Fruit fly (Drosophila melanogaster) whole organism, adult: ENCODE data around the gene CG33514.

Experiments used
- CG11617 ChIP-seq: fragments of 200-800 bp; sonication (Bioruptor generic); optimal IDR thresholded peaks from 2 replicates; lab custom pipeline; 2017; ENCODE audit warnings: mild to moderate bottlenecking, missing biosample characterization, missing genetic modification reagents, missing genetic modification characterization
- CG12768 ChIP-seq: fragments of 200-800 bp; sonication (Bioruptor generic); optimal IDR thresholded peaks from 2 replicates; lab custom pipeline; 2017; ENCODE audit warnings: missing biosample characterization, missing genetic modification characterization, mild to moderate bottlenecking, moderate library complexity, missing genetic modification reagents
- CG14711 ChIP-seq: fragments of 200-800 bp; sonication (Bioruptor generic); optimal IDR thresholded peaks from 2 replicates; lab custom pipeline; 2018; ENCODE audit warnings: missing biosample characterization, mild to moderate bottlenecking, missing genetic modification characterization, moderate library complexity
- CG1620 ChIP-seq: fragments of 200-800 bp; sonication (Bioruptor generic); optimal IDR thresholded peaks from 2 replicates; lab custom pipeline; 2016; ENCODE audit warnings: missing biosample characterization, missing genetic modification characterization
- CG33017 ChIP-seq: fragments of 200-800 bp; sonication (Bioruptor generic); optimal IDR thresholded peaks from 2 replicates; lab custom pipeline; 2018; ENCODE audit warnings: missing biosample characterization, mild to moderate bottlenecking, missing genetic modification characterization, moderate library complexity
- CG7045 ChIP-seq: fragments of 200-800 bp; sonication (Bioruptor generic); optimal IDR thresholded peaks from 2 replicates; lab custom pipeline; 2017; ENCODE audit warnings: missing biosample characterization, mild to moderate bottlenecking, missing genetic modification characterization
- CG7101 ChIP-seq: fragments of 200-800 bp; sonication (Bioruptor generic); optimal IDR thresholded peaks from 2 replicates; lab custom pipeline; 2018; ENCODE audit warnings: missing biosample characterization, mild to moderate bottlenecking, missing genetic modification characterization, moderate library complexity
- Clk ChIP-seq: fragments of 200-800 bp; sonication (Bioruptor generic); optimal IDR thresholded peaks from 2 replicates; lab custom pipeline; 2017; ENCODE audit warnings: missing biosample characterization, missing genetic modification characterization
- Crg-1 ChIP-seq: fragments of 200-800 bp; sonication (Bioruptor generic); optimal IDR thresholded peaks from 2 replicates; lab custom pipeline; 2016; ENCODE audit warnings: missing biosample characterization, missing genetic modification characterization
- Hr96 ChIP-seq: fragments of 200-800 bp; sonication (Bioruptor generic); optimal IDR thresholded peaks from 2 replicates; lab custom pipeline; 2016; ENCODE audit warnings: missing biosample characterization, missing genetic modification characterization
- Mnt ChIP-seq: fragments of 200-800 bp; sonication (Bioruptor generic); optimal IDR thresholded peaks from 2 replicates; lab custom pipeline; 2016; ENCODE audit warnings: missing biosample characterization, mild to moderate bottlenecking, missing genetic modification characterization
- bab1 ChIP-seq: fragments of 200-800 bp; sonication (Bioruptor generic); optimal IDR thresholded peaks from 3 replicates; lab custom pipeline; 2019; ENCODE audit warnings: missing biosample characterization, mild to moderate bottlenecking, missing genetic modification characterization, moderate library complexity
- cic ChIP-seq: fragments of 200-800 bp; sonication (Bioruptor generic); optimal IDR thresholded peaks from 2 replicates; lab custom pipeline; 2017; ENCODE audit warnings: missing biosample characterization, mild to moderate bottlenecking, missing genetic modification characterization, moderate library complexity
- cnc ChIP-seq, 2 experiments: fragments of >200 bp; optimal IDR thresholded peaks; 2 replicates each; lab custom pipeline; 2017
- kay ChIP-seq: fragments of 200-800 bp; sonication (Bioruptor generic); peaks from one replicate; lab custom pipeline; 2016; ENCODE audit warnings: missing biosample characterization, missing genetic modification characterization, borderline replicate concordance
- ovo ChIP-seq: fragments of 200-800 bp; sonication (Bioruptor generic); optimal IDR thresholded peaks from 2 replicates; lab custom pipeline; 2016; ENCODE audit warnings: missing biosample characterization, missing genetic modification characterization
- pad ChIP-seq: fragments of 200-800 bp; sonication (Bioruptor generic); optimal IDR thresholded peaks from 3 replicates; lab custom pipeline; 2017; ENCODE audit warnings: missing biosample characterization, missing genetic modification characterization, mild to moderate bottlenecking, moderate library complexity, missing genetic modification reagents
- tj ChIP-seq: fragments of 200-800 bp; sonication (Bioruptor generic); optimal IDR thresholded peaks from 3 replicates; lab custom pipeline; 2017; ENCODE audit warnings: missing biosample characterization, mild to moderate bottlenecking, missing genetic modification characterization, moderate library complexity
- toe ChIP-seq: fragments of 200-800 bp; sonication (Bioruptor generic); optimal IDR thresholded peaks from 2 replicates; lab custom pipeline; 2016; ENCODE audit warnings: missing biosample characterization, missing genetic modification characterization

The CG33514 gene

dm6 chr3L:4352649-4353048 lies 12.6 kb upstream of the CG33514 start:
- TF ChIP-seq ovo (GFP tag; lab: Kevin White, UChicago), result no peak

- TF ChIP-seq CG14711 (tag; lab: Kevin White, UChicago) (no peak), ovo (GFP tag; lab: Kevin White, UChicago) (peak; percentile 38), CG7045 (no peak), CG12768 (GFP tag; lab: Kevin White, UChicago) (no peak)
Measured at dm6 chr3L:4353657-4354075, 11.6 kb upstream of the CG33514 start.

dm6 chr3L:4354898-4355627 lies 10.2 kb upstream of the CG33514 start:
- TF ChIP-seq Clk (GFP tag; lab: Kevin White, UChicago) (no peak), CG1620 (GFP tag; lab: Kevin White, UChicago) (no peak), CG7101 (no peak), kay (GFP tag; lab: Kevin White, UChicago) (peak; percentile 77), tj (GFP tag; lab: Kevin White, UChicago) (no peak), cic (GFP tag; lab: Kevin White, UChicago) (no peak), toe (no peak), CG11617 (GFP tag; lab: Kevin White, UChicago) (peak; percentile 10)

dm6 chr3L:4356986-4357385 lies 8.2 kb upstream of the CG33514 start:
- TF ChIP-seq ovo (GFP tag; lab: Kevin White, UChicago) (no peak), Crg-1 (no peak), bab1 (GFP tag; lab: Kevin White, UChicago) (no peak), Hr96 (no peak), cnc (optimal IDR thresholded peaks at IDR 0.05; lab: Kevin White, UChicago) (no peak), CG7045 (no peak), CG33017 (tag; lab: Kevin White, UChicago) (no peak)

dm6 chr3L:4357705-4358131 lies 7.5 kb upstream of the CG33514 start:
- TF ChIP-seq CG11617 (GFP tag; lab: Kevin White, UChicago) (no peak), CG7101 (peak; percentile 5), cic (GFP tag; lab: Kevin White, UChicago) (peak; percentile 14), ovo (GFP tag; lab: Kevin White, UChicago) (peak; percentile 14)

- TF ChIP-seq tj (GFP tag; lab: Kevin White, UChicago), result peak; percentile 74
- no peak for TF ChIP-seq cnc (optimal IDR thresholded peaks at IDR 0.05; lab: Kevin White, UChicago)
Measured at dm6 chr3L:4359688-4360375, 5.4 kb upstream of the CG33514 start.

DNA sequence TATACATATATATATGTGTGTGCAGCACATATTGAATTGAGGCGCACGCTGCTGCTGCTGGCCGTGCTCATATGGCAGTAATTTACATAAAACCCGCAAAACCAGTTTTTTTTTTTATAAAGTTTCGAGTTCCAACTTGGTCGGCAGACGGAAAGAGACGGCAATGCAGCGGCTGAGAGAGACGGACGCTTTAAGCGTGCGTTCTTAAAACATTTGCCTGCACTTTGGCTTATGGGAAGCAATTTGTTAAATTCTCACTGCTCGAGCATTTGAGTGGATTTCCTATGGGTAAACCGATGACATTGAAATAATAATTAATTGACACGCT lies 4.9 kb upstream of the CG33514 start:
- TF ChIP-seq kay (GFP tag; lab: Kevin White, UChicago), result no peak
- TF ChIP-seq CG12768 (GFP tag; lab: Kevin White, UChicago), result no peak
- TF ChIP-seq tj (GFP tag; lab: Kevin White, UChicago), result peak; percentile 48

DNA sequence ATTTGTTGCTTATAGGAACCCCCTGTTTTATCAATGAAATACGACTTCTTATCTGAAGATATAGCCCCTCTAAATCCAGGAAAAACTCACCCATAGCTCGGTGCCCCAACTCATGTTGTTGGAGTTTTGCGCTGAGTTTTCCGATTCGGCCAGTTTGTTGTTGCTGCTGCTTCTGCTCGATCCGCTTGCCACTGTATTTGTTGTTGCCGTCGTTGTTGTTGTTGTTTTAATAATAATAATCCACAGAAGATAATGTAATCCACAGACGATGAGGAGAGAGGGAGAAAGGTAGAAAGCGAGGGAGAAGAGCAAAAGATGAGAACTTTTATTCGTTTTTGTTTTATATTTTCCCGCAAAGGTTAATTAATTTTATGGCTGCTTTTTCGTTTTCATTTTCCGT lies 2.3 kb upstream of the CG33514 start:
- TF ChIP-seq ovo (GFP tag; lab: Kevin White, UChicago) (no peak), toe (no peak), CG14711 (tag; lab: Kevin White, UChicago) (no peak), Clk (GFP tag; lab: Kevin White, UChicago) (no peak), tj (GFP tag; lab: Kevin White, UChicago) (no peak), CG7045 (no peak), kay (GFP tag; lab: Kevin White, UChicago) (no peak), CG12768 (GFP tag; lab: Kevin White, UChicago) (no peak), CG11617 (GFP tag; lab: Kevin White, UChicago) (no peak), cnc (optimal IDR thresholded peaks at IDR 0.05; lab: Kevin White, UChicago) (no peak), pad (GFP tag; lab: Kevin White, UChicago) (no peak), Hr96 (no peak), Crg-1 (no peak), cic (GFP tag; lab: Kevin White, UChicago) (no peak), Mnt (GFP tag; lab: Kevin White, UChicago) (no peak), CG33017 (tag; lab: Kevin White, UChicago) (no peak)
